Worm (Caenorhabditis elegans) whole organism, L4/young adult: Measurements from ENCODE around the gene ZK1127.4.

Experiments
- W03F9.2 ChIP-seq: fragments of 150-350 bp; optimal IDR thresholded peaks from 2 replicates; lab custom pipeline; 2014; ENCODE audit warnings: missing biosample characterization, missing genetic modification characterization
- dao-5 ChIP-seq: sonication (generic microtip); optimal IDR thresholded peaks from 2 replicates; lab custom pipeline; 2016; ENCODE audit warnings: missing genotype, missing genetic modification characterization, moderate library complexity, missing compliant biosample characterization
- him-1 ChIP-seq: sonication (generic microtip); optimal IDR thresholded peaks from 2 replicates; lab custom pipeline; 2016; ENCODE audit warnings: missing genotype, missing genetic modification reagents, missing genetic modification characterization, missing compliant biosample characterization

DNA sequence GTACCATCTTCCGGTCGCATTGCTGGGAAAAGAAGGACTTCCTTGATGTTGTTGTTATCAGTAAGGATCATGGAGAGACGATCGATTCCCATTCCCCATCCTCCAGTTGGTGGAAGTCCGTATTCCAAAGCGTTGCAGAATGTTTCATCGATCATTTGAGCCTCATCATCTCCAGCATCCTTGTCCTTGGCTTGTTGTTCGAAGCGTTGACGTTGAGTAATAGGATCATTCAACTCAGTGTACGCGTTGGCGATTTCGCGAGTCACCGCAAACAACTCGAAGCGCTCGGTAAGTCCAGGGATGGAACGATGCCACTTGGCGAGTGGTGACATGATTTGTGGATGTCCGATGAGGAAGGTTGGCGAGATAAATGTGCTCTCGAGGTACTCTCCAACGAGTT lies 16.7 kb downstream of the ZK1127.4 start:
- TF ChIP-seq him-1 (tag; lab: Kevin White, UChicago) (no peak), W03F9.2 (tag; lab: Kevin White, UChicago) (no peak), dao-5 (no peak)
